Worm (Caenorhabditis elegans) whole organism, L4 larva: Measurements from ENCODE around the gene btb-18.
A peak's percentile ranks its signal among the peaks of the same experiment; 100 is the strongest.

ENCODE experiments used
- R02D3.7 ChIP-seq: fragments of 150-350 bp; sonication (generic microtip); optimal IDR thresholded peaks from 3 replicates; lab custom pipeline; 2014; ENCODE audit warnings: missing biosample characterization, missing genetic modification characterization
- T20F7.1 ChIP-seq: fragments of 200-800 bp; sonication (Bioruptor generic); optimal IDR thresholded peaks from 2 replicates; lab custom pipeline; 2018; ENCODE audit warnings: mild to moderate bottlenecking, missing genetic modification characterization, missing compliant biosample characterization
- ZK546.5 ChIP-seq, 2 experiments: sonication (generic microtip); optimal IDR thresholded peaks; 2 replicates each; lab custom pipeline; 2017; ENCODE audit warnings: missing biosample characterization in 2 of 2, missing genetic modification characterization in 2 of 2
- ceh-20 ChIP-seq: fragments of 200-800 bp; sonication (Bioruptor generic); IDR thresholded peaks from 2 replicates; pipeline ENCODE4 v1.3.6; 2022; ENCODE audit warnings: missing genetic modification reagents, missing genetic modification characterization, missing compliant biosample characterization
- ctbp-1 ChIP-seq: fragments of 200-800 bp; sonication (Bioruptor generic); IDR thresholded peaks from 2 replicates; pipeline ENCODE4 v1.3.6; 2022; ENCODE audit warnings: missing genetic modification reagents, missing genetic modification characterization, missing compliant biosample characterization
- daf-16 ChIP-seq, 3 experiments: sonication (generic microtip); optimal IDR thresholded peaks; 2 replicates each; lab custom pipeline; 2016 to 2017; ENCODE audit warnings: missing genetic modification characterization in 3 of 3, missing genetic modification reagents in 3 of 3, mild to moderate bottlenecking in 2 of 3, missing compliant biosample characterization in 2 of 3, missing biosample characterization in 1 of 3, moderate library complexity in 1 of 3
- daf-19 ChIP-seq: fragments of 200-800 bp; sonication (Bioruptor generic); conservative IDR thresholded peaks from 2 replicates; pipeline ENCODE4 v1.3.6; 2022; ENCODE audit warnings: missing genetic modification characterization, missing compliant biosample characterization
- daf-8 ChIP-seq: fragments of 200-800 bp; sonication (Bioruptor generic); IDR thresholded peaks from 2 replicates; pipeline ENCODE4 v1.3.6; 2022; ENCODE audit warnings: missing genetic modification characterization, missing compliant biosample characterization
- dmd-6 ChIP-seq: fragments of 200-800 bp; sonication (Bioruptor generic); IDR thresholded peaks from 2 replicates; pipeline ENCODE4 v1.3.6; 2022; ENCODE audit warnings: missing genetic modification reagents, missing genetic modification characterization, missing compliant biosample characterization
- dmd-9 ChIP-seq: fragments of 200-800 bp; sonication (Bioruptor generic); IDR thresholded peaks from 2 replicates; pipeline ENCODE4 v1.3.6; 2022; ENCODE audit warnings: missing genetic modification reagents, missing genetic modification characterization, missing compliant biosample characterization
- duxl-1 ChIP-seq: sonication (generic microtip); optimal IDR thresholded peaks from 2 replicates; lab custom pipeline; 2016; ENCODE audit warnings: mild to moderate bottlenecking, missing genetic modification characterization, moderate library complexity, missing compliant biosample characterization; ENCODE audit not compliant: poor library complexity
- dve-1 ChIP-seq: sonication (generic microtip); optimal IDR thresholded peaks from 2 replicates; lab custom pipeline; 2017; ENCODE audit warnings: antibody characterized with exemption, mild to moderate bottlenecking, missing genetic modification characterization, missing compliant biosample characterization; ENCODE audit not compliant: insufficient read depth
- hlh-30 ChIP-seq: sonication (generic microtip); optimal IDR thresholded peaks from 2 replicates; lab custom pipeline; 2017; ENCODE audit warnings: antibody characterized with exemption, mild to moderate bottlenecking, missing genetic modification characterization, missing compliant biosample characterization; ENCODE audit not compliant: insufficient read depth
- hmg-1.1 ChIP-seq: fragments of 200-800 bp; sonication (Bioruptor generic); IDR thresholded peaks from 2 replicates; pipeline ENCODE4 v1.3.6; 2022; ENCODE audit warnings: missing genetic modification reagents, missing genetic modification characterization, missing compliant biosample characterization
- lin-15B ChIP-seq: fragments of 150-350 bp; sonication (generic microtip); optimal IDR thresholded peaks from 3 replicates; lab custom pipeline; 2014; ENCODE audit warnings: missing biosample characterization, missing genetic modification characterization
- lin-29 ChIP-seq: fragments of 200-800 bp; sonication (Bioruptor generic); IDR thresholded peaks from 2 replicates; pipeline ENCODE4 v1.3.6; 2022; ENCODE audit warnings: missing genetic modification reagents, missing genetic modification characterization, missing compliant biosample characterization
- lin-39 ChIP-seq: fragments of 150-350 bp; optimal IDR thresholded peaks from 2 replicates; lab custom pipeline; 2014; ENCODE audit warnings: missing biosample characterization, missing genetic modification reagents, missing genetic modification characterization
- madf-5 ChIP-seq, 2 experiments: fragments of 200-800 bp; sonication (Bioruptor generic); IDR thresholded peaks; 2 replicates each; pipeline ENCODE4 v1.3.6; 2022; ENCODE audit warnings: missing compliant biosample characterization in 2 of 2, missing genetic modification characterization in 2 of 2
- madf-9 ChIP-seq: fragments of 200-800 bp; sonication (Bioruptor generic); conservative IDR thresholded peaks from 2 replicates; pipeline ENCODE4 v1.3.6; 2022; ENCODE audit warnings: missing genetic modification reagents, missing genetic modification characterization, missing compliant biosample characterization
- mdt-29 ChIP-seq: fragments of 200-800 bp; sonication (Bioruptor generic); IDR thresholded peaks from 2 replicates; pipeline ENCODE4 v1.3.6; 2022; ENCODE audit warnings: missing genetic modification reagents, missing genetic modification characterization, missing compliant biosample characterization
- mep-1 ChIP-seq: fragments of 150-350 bp; sonication (generic microtip); optimal IDR thresholded peaks from 3 replicates; lab custom pipeline; 2014; ENCODE audit warnings: missing biosample characterization, missing genetic modification characterization
- mes-2 ChIP-seq: sonication (generic microtip); optimal IDR thresholded peaks from 2 replicates; lab custom pipeline; 2016; ENCODE audit warnings: missing genotype, mild to moderate bottlenecking, missing genetic modification characterization, missing compliant biosample characterization; ENCODE audit not compliant: poor library complexity, severe bottlenecking
- mxl-2 ChIP-seq: fragments of 200-800 bp; sonication (Bioruptor generic); conservative IDR thresholded peaks from 2 replicates; pipeline ENCODE4 v1.3.6; 2022; ENCODE audit warnings: missing genetic modification reagents, missing genetic modification characterization, missing compliant biosample characterization
- nhr-10 ChIP-seq: fragments of 150-350 bp; optimal IDR thresholded peaks from 2 replicates; lab custom pipeline; 2014; ENCODE audit warnings: missing biosample characterization, missing genetic modification characterization
- nhr-102 ChIP-seq: sonication (generic microtip); optimal IDR thresholded peaks from 2 replicates; lab custom pipeline; 2016; ENCODE audit warnings: mild to moderate bottlenecking, missing genetic modification characterization, moderate library complexity, missing compliant biosample characterization
- nhr-28 ChIP-seq: fragments of 150-350 bp; optimal IDR thresholded peaks from 2 replicates; lab custom pipeline; 2014; ENCODE audit warnings: missing biosample characterization, missing genetic modification characterization
- nhr-42 ChIP-seq: fragments of 200-800 bp; sonication (Bioruptor generic); IDR thresholded peaks from 2 replicates; pipeline ENCODE4 v1.3.6; 2022; ENCODE audit warnings: missing genetic modification characterization, missing compliant biosample characterization
- nhr-77 ChIP-seq: fragments of 150-350 bp; optimal IDR thresholded peaks from 2 replicates; lab custom pipeline; 2014; ENCODE audit warnings: missing biosample characterization, missing genetic modification characterization
- rbr-2 ChIP-seq: sonication (generic microtip); optimal IDR thresholded peaks from 2 replicates; lab custom pipeline; 2016; ENCODE audit warnings: missing genotype, missing genetic modification characterization, missing compliant biosample characterization
- snpc-1.2 ChIP-seq: fragments of 200-800 bp; sonication (Bioruptor generic); IDR thresholded peaks from 2 replicates; pipeline ENCODE4 v1.3.6; 2022; ENCODE audit warnings: missing genetic modification reagents, missing genetic modification characterization, missing compliant biosample characterization
- zag-1 ChIP-seq: fragments of 150-350 bp; optimal IDR thresholded peaks from 2 replicates; lab custom pipeline; 2014; ENCODE audit warnings: missing biosample characterization, missing genetic modification characterization
- zfp-3 ChIP-seq: fragments of 200-800 bp; sonication (Bioruptor generic); conservative IDR thresholded peaks from 2 replicates; pipeline ENCODE4 v1.3.6; 2022; ENCODE audit warnings: missing genetic modification reagents, missing genetic modification characterization, missing compliant biosample characterization

Gene btb-18

ce11 chrII:3318839-3319238 is 20.8 kb downstream of the btb-18 start (continued):
- TF ChIP-seq nhr-10 (tag; lab: Kevin White, UChicago) (no peak), rbr-2 (no peak), R02D3.7 (tag; lab: Kevin White, UChicago) (no peak), lin-15B (tag; lab: Kevin White, UChicago) (no peak), mxl-2 (GFP tag; lab: Robert Waterston, UW) (no peak), dmd-6 (GFP tag; lab: Robert Waterston, UW) (peak; percentile 73), zag-1 (no peak), daf-16 (GFP tag; optimal IDR thresholded peaks at IDR 0.05; lab: Kevin White, UChicago) (no peak), daf-16 (tag; optimal IDR thresholded peaks at IDR 0.05; lab: Kevin White, UChicago) (peak; percentile 20), dve-1 (tag; lab: Kevin White, UChicago) (peak; percentile 23), nhr-28 (tag; lab: Kevin White, UChicago) (peak; percentile 68), zfp-3 (GFP tag; lab: Robert Waterston, UW) (no peak), ceh-20 (no peak), lin-39 (tag; lab: Kevin White, UChicago) (no peak), ZK546.5 (tag; optimal IDR thresholded peaks at IDR 0.05; lab: Kevin White, UChicago) (no peak), mep-1 (tag; lab: Kevin White, UChicago) (no peak), madf-9 (GFP tag; lab: Robert Waterston, UW) (no peak), daf-19 (GFP tag; lab: Robert Waterston, UW) (no peak), dmd-9 (GFP tag; lab: Robert Waterston, UW) (no peak), hmg-1.1 (GFP tag; lab: Robert Waterston, UW) (no peak), nhr-77 (tag; lab: Kevin White, UChicago) (no peak), T20F7.1 (GFP tag; lab: Kevin White, UChicago) (no peak), mes-2 (tag; lab: Kevin White, UChicago) (no peak)

- TF ChIP-seq hlh-30 (tag; lab: Kevin White, UChicago) (no peak), dmd-6 (GFP tag; lab: Robert Waterston, UW) (0 out of 2 replicates have a peak, but pooled peaks have one; percentile 12), duxl-1 (tag; lab: Kevin White, UChicago) (no peak), nhr-28 (tag; lab: Kevin White, UChicago) (peak; percentile 22)
Measured at ce11 chrII:3322257-3322656, 24.2 kb downstream of the btb-18 start, which contains the start of gene Y46D2A.1. TSS of gene Y46D2A.1 (plus strand) at chrII:3322557.

ce11 chrII:3323179-3323578 is 25.2 kb downstream of the btb-18 start, which contains the start of gene Y46D2A.2:
TSS of gene Y46D2A.2 (minus strand) at chrII:3323279.
- TF ChIP-seq mdt-29 (no peak), lin-29 (GFP tag; lab: Robert Waterston, UW) (no peak)
- TF ChIP-seq, all 104 proteins: peak for 0

ce11 chrII:3327104-3327503 is 29.1 kb downstream of the btb-18 start, which contains the start of gene Y46D2A.3:
TSS of gene Y46D2A.3 (minus strand) at chrII:3327204.
- TF ChIP-seq daf-8 (GFP tag; lab: Robert Waterston, UW): no peak
- TF ChIP-seq nhr-102 (tag; lab: Kevin White, UChicago): no peak
- no peak for TF ChIP-seq mes-2 (tag; lab: Kevin White, UChicago)
- no peak for TF ChIP-seq snpc-1.2 (GFP tag; lab: Robert Waterston, UW)
- TF ChIP-seq nhr-42 (GFP tag; lab: Robert Waterston, UW): no peak
- TF ChIP-seq zfp-3 (GFP tag; lab: Robert Waterston, UW): no peak
- no peak for TF ChIP-seq duxl-1 (tag; lab: Kevin White, UChicago)
- TF ChIP-seq madf-5 (GFP tag; IDR thresholded peaks at IDR 0.05; lab: Robert Waterston, UW): no peak
- no peak for TF ChIP-seq ctbp-1
